Worm (Caenorhabditis elegans) whole organism, L1 larva: ENCODE results near the gene C36E8.4.

Experiments used
- C04F5.9 ChIP-seq: sonication (generic microtip); optimal IDR thresholded peaks from 2 replicates; lab custom pipeline; 2016; ENCODE audit warnings: missing genetic modification characterization, missing compliant biosample characterization
- C16A3.4 ChIP-seq: fragments of 150-350 bp; optimal IDR thresholded peaks from 2 replicates; lab custom pipeline; 2014; ENCODE audit warnings: missing biosample characterization, missing genetic modification characterization
- F16B12.6 ChIP-seq: fragments of 150-350 bp; optimal IDR thresholded peaks from 2 replicates; lab custom pipeline; 2014; ENCODE audit warnings: missing biosample characterization, missing genetic modification characterization
- Y116A8C.19 ChIP-seq: sonication (generic microtip); optimal IDR thresholded peaks from 2 replicates; lab custom pipeline; 2016; ENCODE audit warnings: missing compliant biosample characterization, missing genetic modification characterization, borderline replicate concordance
- aha-1 ChIP-seq: fragments of 150-350 bp; optimal IDR thresholded peaks from 2 replicates; lab custom pipeline; 2014; ENCODE audit warnings: missing biosample characterization, missing genetic modification characterization
- alr-1 ChIP-seq: fragments of 200-800 bp; sonication (Bioruptor generic); optimal IDR thresholded peaks from 2 replicates; lab custom pipeline; 2018; ENCODE audit warnings: borderline replicate concordance, mild to moderate bottlenecking, missing genetic modification characterization, missing compliant biosample characterization
- blmp-1 ChIP-seq: fragments of 150-350 bp; optimal IDR thresholded peaks from 2 replicates; lab custom pipeline; 2014; ENCODE audit warnings: missing biosample characterization, missing genetic modification characterization
- ceh-8 ChIP-seq: fragments of 200-800 bp; sonication (Bioruptor generic); optimal IDR thresholded peaks from 2 replicates; lab custom pipeline; 2018; ENCODE audit warnings: mild to moderate bottlenecking, missing genetic modification characterization, moderate library complexity, missing compliant biosample characterization
- ceh-82 ChIP-seq, 3 experiments: fragments of 150-350 bp in 1 of 3; sonication (generic microtip) in 2 of 3; optimal IDR thresholded peaks; 2 replicates each; lab custom pipeline; 2014 to 2017; ENCODE audit warnings: missing biosample characterization in 3 of 3, missing genetic modification characterization in 3 of 3
- ceh-88 ChIP-seq: fragments of 200-800 bp; sonication (Bioruptor generic); IDR thresholded peaks from 2 replicates; pipeline ENCODE4 v1.3.6; 2022; ENCODE audit warnings: missing genetic modification characterization, missing compliant biosample characterization
- dpl-1 ChIP-seq, 3 experiments: fragments of 150-350 bp in 2 of 3; sonication (generic microtip) in 1 of 3; optimal IDR thresholded peaks; 2 replicates each; lab custom pipeline; 2014 to 2017; ENCODE audit warnings: missing biosample characterization in 3 of 3, missing genetic modification characterization in 3 of 3, missing genetic modification reagents in 3 of 3
- dsc-1 ChIP-seq: sonication (generic microtip); optimal IDR thresholded peaks from 2 replicates; lab custom pipeline; 2016; ENCODE audit warnings: mild to moderate bottlenecking, missing genetic modification characterization, missing compliant biosample characterization
- efl-1 ChIP-seq, 4 experiments: fragments of 150-350 bp; optimal IDR thresholded peaks in 3 of 4; peaks in 1 of 4; 1 replicate in 1 of 4; 2 replicates in 3 of 4; lab custom pipeline; 2014; ENCODE audit warnings: missing biosample characterization in 2 of 4, missing genetic modification characterization in 2 of 4, missing genetic modification reagents in 2 of 4
- efl-3 ChIP-seq: fragments of 200-800 bp; sonication (Bioruptor generic); optimal IDR thresholded peaks from 2 replicates; lab custom pipeline; 2018; ENCODE audit warnings: mild to moderate bottlenecking, missing genetic modification characterization, missing compliant biosample characterization
- egl-13 ChIP-seq: sonication (generic microtip); optimal IDR thresholded peaks from 2 replicates; lab custom pipeline; 2016; ENCODE audit warnings: missing genotype, missing genetic modification reagents, missing genetic modification characterization, missing compliant biosample characterization
- fkh-4 ChIP-seq: sonication (generic microtip); optimal IDR thresholded peaks from 2 replicates; lab custom pipeline; 2016; ENCODE audit warnings: missing compliant biosample characterization, missing genetic modification characterization, borderline replicate concordance
- fos-1 ChIP-seq: fragments of 150-350 bp; optimal IDR thresholded peaks from 2 replicates; lab custom pipeline; 2014; ENCODE audit warnings: missing biosample characterization, missing genetic modification characterization
- grh-1 ChIP-seq: fragments of 200-800 bp; sonication (Bioruptor generic); IDR thresholded peaks from 2 replicates; pipeline ENCODE4 v1.3.6; 2022; ENCODE audit warnings: missing genetic modification reagents, missing genetic modification characterization, missing compliant biosample characterization
- hlh-17 ChIP-seq: fragments of 200-800 bp; sonication (Bioruptor generic); optimal IDR thresholded peaks from 2 replicates; lab custom pipeline; 2018; ENCODE audit warnings: missing genetic modification characterization, mild to moderate bottlenecking, missing compliant biosample characterization, moderate library complexity, borderline replicate concordance
- isw-1 ChIP-seq: fragments of 200-800 bp; sonication (Bioruptor generic); IDR thresholded peaks from 2 replicates; pipeline ENCODE4 v1.3.6; 2022; ENCODE audit warnings: missing genetic modification characterization, missing compliant biosample characterization
- lin-13 ChIP-seq: fragments of 150-350 bp; optimal IDR thresholded peaks from 2 replicates; lab custom pipeline; 2014; ENCODE audit warnings: missing biosample characterization, missing genetic modification reagents, missing genetic modification characterization
- lin-15B ChIP-seq: fragments of 150-350 bp; sonication (generic microtip); optimal IDR thresholded peaks from 3 replicates; lab custom pipeline; 2014; ENCODE audit warnings: missing biosample characterization, missing genetic modification characterization
- lsy-2 ChIP-seq, 2 experiments: fragments of 150-350 bp; optimal IDR thresholded peaks; 2 replicates each; lab custom pipeline; 2014; ENCODE audit warnings: missing biosample characterization in 2 of 2, missing genetic modification characterization in 2 of 2
- mep-1 ChIP-seq: fragments of 150-350 bp; optimal IDR thresholded peaks from 2 replicates; lab custom pipeline; 2014; ENCODE audit warnings: missing biosample characterization, missing genetic modification characterization
- nhr-11 ChIP-seq: fragments of 150-350 bp; optimal IDR thresholded peaks from 2 replicates; lab custom pipeline; 2014; ENCODE audit warnings: missing biosample characterization, missing genetic modification characterization
- nhr-20 ChIP-seq: sonication (generic microtip); optimal IDR thresholded peaks from 2 replicates; lab custom pipeline; 2016; ENCODE audit warnings: mild to moderate bottlenecking, missing genetic modification characterization, missing compliant biosample characterization
- nhr-237 ChIP-seq: fragments of 150-350 bp; optimal IDR thresholded peaks from 2 replicates; lab custom pipeline; 2014; ENCODE audit warnings: missing biosample characterization, missing genetic modification characterization
- nhr-47 ChIP-seq: sonication (generic microtip); optimal IDR thresholded peaks from 2 replicates; lab custom pipeline; 2016; ENCODE audit warnings: mild to moderate bottlenecking, missing genetic modification characterization, moderate library complexity, missing compliant biosample characterization
- nhr-71 ChIP-seq: sonication (generic microtip); optimal IDR thresholded peaks from 2 replicates; lab custom pipeline; 2016; ENCODE audit warnings: mild to moderate bottlenecking, missing genetic modification characterization, moderate library complexity, missing compliant biosample characterization
- nhr-84 ChIP-seq: sonication (generic microtip); optimal IDR thresholded peaks from 2 replicates; lab custom pipeline; 2017; ENCODE audit warnings: missing biosample characterization, missing genetic modification characterization
- pag-3 ChIP-seq: sonication (generic microtip); optimal IDR thresholded peaks from 2 replicates; lab custom pipeline; 2017; ENCODE audit warnings: missing genetic modification characterization, mild to moderate bottlenecking, missing compliant biosample characterization, antibody characterized with exemption, borderline replicate concordance; ENCODE audit not compliant: insufficient read depth
- pax-3 ChIP-seq: fragments of 200-800 bp; sonication (Bioruptor generic); optimal IDR thresholded peaks from 2 replicates; lab custom pipeline; 2018; ENCODE audit warnings: mild to moderate bottlenecking, missing genetic modification characterization, moderate library complexity, missing compliant biosample characterization
- pqm-1 ChIP-seq: sonication (generic microtip); optimal IDR thresholded peaks from 3 replicates; lab custom pipeline; 2017; ENCODE audit warnings: missing biosample characterization, missing genetic modification characterization
- rnt-1 ChIP-seq: sonication (generic microtip); optimal IDR thresholded peaks from 2 replicates; lab custom pipeline; 2016; ENCODE audit warnings: mild to moderate bottlenecking, missing genetic modification characterization, moderate library complexity, missing compliant biosample characterization
- skn-1 ChIP-seq: fragments of 150-350 bp; optimal IDR thresholded peaks from 2 replicates; lab custom pipeline; 2014; ENCODE audit warnings: missing biosample characterization, missing genetic modification characterization
- snpc-4 ChIP-seq: fragments of 150-350 bp; optimal IDR thresholded peaks from 2 replicates; lab custom pipeline; 2014; ENCODE audit warnings: missing biosample characterization, missing genetic modification characterization
- snu-23 ChIP-seq: sonication (generic microtip); optimal IDR thresholded peaks from 2 replicates; lab custom pipeline; 2016; ENCODE audit warnings: missing genetic modification characterization, missing compliant biosample characterization
- sox-4 ChIP-seq: sonication (generic microtip); optimal IDR thresholded peaks from 2 replicates; lab custom pipeline; 2016; ENCODE audit warnings: missing genetic modification characterization, missing compliant biosample characterization
- sptf-1 ChIP-seq: fragments of 150-350 bp; optimal IDR thresholded peaks from 2 replicates; lab custom pipeline; 2014; ENCODE audit warnings: missing biosample characterization, missing genetic modification characterization
- swsn-7 ChIP-seq: sonication (generic microtip); optimal IDR thresholded peaks from 2 replicates; lab custom pipeline; 2016; ENCODE audit warnings: missing genetic modification characterization, missing compliant biosample characterization
- tlp-1 ChIP-seq: fragments of 150-350 bp; optimal IDR thresholded peaks from 2 replicates; lab custom pipeline; 2014; ENCODE audit warnings: missing biosample characterization, missing genetic modification characterization
- unc-62 ChIP-seq: fragments of 150-350 bp; optimal IDR thresholded peaks from 2 replicates; lab custom pipeline; 2014; ENCODE audit warnings: missing biosample characterization, missing genetic modification reagents, missing genetic modification characterization
- unc-86 ChIP-seq: sonication (generic microtip); optimal IDR thresholded peaks from 2 replicates; lab custom pipeline; 2016; ENCODE audit warnings: missing genetic modification characterization, missing compliant biosample characterization
- xbp-1 ChIP-seq: sonication (generic microtip); optimal IDR thresholded peaks from 2 replicates; lab custom pipeline; 2016; ENCODE audit warnings: missing genetic modification characterization, missing compliant biosample characterization
- zag-1 ChIP-seq: fragments of 150-350 bp; optimal IDR thresholded peaks from 2 replicates; lab custom pipeline; 2014; ENCODE audit warnings: missing biosample characterization, missing genetic modification characterization
- zip-4 ChIP-seq: fragments of 200-800 bp; sonication (Bioruptor generic); optimal IDR thresholded peaks from 2 replicates; lab custom pipeline; 2018; ENCODE audit warnings: mild to moderate bottlenecking, missing genetic modification characterization, moderate library complexity, missing compliant biosample characterization

Gene C36E8.4

DNA sequence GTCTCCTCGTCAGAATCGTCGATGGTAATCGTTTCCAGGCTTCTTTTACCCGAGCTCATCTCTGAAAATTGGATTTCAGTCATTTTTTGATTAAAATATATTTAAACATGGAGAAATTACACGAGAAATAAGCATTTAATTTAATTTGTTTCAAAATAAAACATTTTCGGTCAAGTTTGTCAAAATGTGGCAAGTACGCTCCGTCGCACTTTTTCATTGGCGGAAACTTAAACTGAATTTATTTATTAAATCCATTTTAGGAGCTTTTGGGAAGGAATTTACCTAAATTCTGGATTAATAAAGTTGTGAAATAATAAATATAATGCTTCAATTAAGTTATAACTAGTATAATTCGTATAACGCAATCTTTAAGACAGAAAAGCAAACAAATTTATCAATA is 45.8 kb downstream of the C36E8.4 start, which contains the start of gene rcq-5 (continued):
- TF ChIP-seq swsn-7 (no peak), blmp-1 (tag; lab: Kevin White, UChicago) (no peak), efl-1 (optimal IDR thresholded peaks at IDR 0.05; lab: Kevin White, UChicago) (peak; percentile 14 to 90), efl-1 (GFP tag; optimal IDR thresholded peaks at IDR 0.05 in 1 of 2; lab: Kevin White, UChicago) (peak; percentile 89 to 99), pqm-1 (tag; lab: Kevin White, UChicago) (no peak), pax-3 (tag; lab: Kevin White, UChicago) (no peak), mep-1 (peak; percentile 43), tlp-1 (no peak), snpc-4 (no peak), nhr-20 (tag; lab: Kevin White, UChicago) (no peak), nhr-237 (tag; lab: Kevin White, UChicago) (no peak), ceh-8 (GFP tag; lab: Kevin White, UChicago) (no peak), C16A3.4 (tag; lab: Kevin White, UChicago) (peak; percentile 56), fos-1 (tag; lab: Kevin White, UChicago) (no peak), isw-1 (GFP tag; lab: Robert Waterston, UW) (no peak), sptf-1 (no peak), zip-4 (GFP tag; lab: Kevin White, UChicago) (no peak)

ce11 chrIII:4058643-4059042 is 46.5 kb downstream of the C36E8.4 start, which contains the start of gene his-69:
his-69 (minus strand) TSS chrIII:4058743.
- TF ChIP-seq unc-86 (tag; lab: Kevin White, UChicago) (no peak), pag-3 (tag; lab: Kevin White, UChicago) (no peak), Y116A8C.19 (tag; lab: Kevin White, UChicago) (no peak), lin-13 (GFP tag; lab: Kevin White, UChicago) (no peak), efl-3 (no peak), unc-62 (no peak), fkh-4 (tag; lab: Kevin White, UChicago) (no peak), ceh-82 (tag; optimal IDR thresholded peaks at IDR 0.05; lab: Kevin White, UChicago) (no peak), lin-15B (no peak), pqm-1 (tag; lab: Kevin White, UChicago) (no peak), alr-1 (no peak)

DNA sequence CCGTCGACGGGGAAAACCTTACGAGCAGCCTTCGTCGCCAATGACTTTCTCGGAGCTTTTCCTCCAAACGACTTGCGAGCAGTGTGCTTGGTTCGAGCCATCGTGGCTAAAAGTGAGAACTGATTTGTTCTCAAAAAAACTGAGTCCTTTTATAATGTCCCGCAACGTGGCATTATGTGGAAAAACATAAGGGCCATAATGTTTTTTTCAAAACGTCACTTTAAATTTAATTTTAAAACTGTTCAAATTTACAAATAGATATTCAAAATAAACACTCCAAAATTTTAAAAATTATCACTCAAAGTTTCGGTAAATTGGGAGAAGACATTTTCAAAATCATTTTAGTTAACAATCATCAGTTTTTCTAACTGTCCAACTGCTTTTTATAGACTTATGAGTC is 47.9 kb downstream of the C36E8.4 start, which contains the start of gene his-70:
TSS of gene his-70 (minus strand) at position 101 of the 400 bp plus-strand sequence.
- no peak for TF ChIP-seq unc-62
- TF ChIP-seq lsy-2 (tag; optimal IDR thresholded peaks at IDR 0.05; lab: Kevin White, UChicago) = no peak
- TF ChIP-seq nhr-11 (tag; lab: Kevin White, UChicago) = no peak
- TF ChIP-seq ceh-82 (tag; optimal IDR thresholded peaks at IDR 0.05; lab: Kevin White, UChicago) = no peak
- TF ChIP-seq ceh-88 (GFP tag; lab: Robert Waterston, UW) = no peak
- TF ChIP-seq efl-1 (optimal IDR thresholded peaks at IDR 0.05; lab: Kevin White, UChicago) = no peak
- TF ChIP-seq efl-1 (GFP tag; optimal IDR thresholded peaks at IDR 0.05 in 1 of 2; lab: Kevin White, UChicago) = no peak
- no peak for TF ChIP-seq snu-23 (GFP tag; lab: Kevin White, UChicago)
- TF ChIP-seq rnt-1 (tag; lab: Kevin White, UChicago) = no peak
- no peak for TF ChIP-seq zag-1 (tag; lab: Kevin White, UChicago)
- no peak for TF ChIP-seq hlh-17
- TF ChIP-seq sox-4 (tag; lab: Kevin White, UChicago) = no peak
- no peak for TF ChIP-seq nhr-84 (tag; lab: Kevin White, UChicago)
- no peak for TF ChIP-seq pax-3 (tag; lab: Kevin White, UChicago)

- TF ChIP-seq C04F5.9 (tag; lab: Kevin White, UChicago) = no peak
- peak; percentile 49 for TF ChIP-seq nhr-71 (tag; lab: Kevin White, UChicago)
- peak; percentile 26 for TF ChIP-seq xbp-1 (tag; lab: Kevin White, UChicago)
- TF ChIP-seq isw-1 (GFP tag; lab: Robert Waterston, UW) = peak; percentile 43
- no peak for TF ChIP-seq fos-1 (tag; lab: Kevin White, UChicago)
- TF ChIP-seq ceh-82 (tag; optimal IDR thresholded peaks at IDR 0.05; lab: Kevin White, UChicago) = peak in 2 of 3 experiments; percentile 32 to 87
- TF ChIP-seq tlp-1 = no peak
- no peak for TF ChIP-seq ceh-88 (GFP tag; lab: Robert Waterston, UW)
- TF ChIP-seq zag-1 (tag; lab: Kevin White, UChicago) = no peak
- no peak for TF ChIP-seq nhr-11 (tag; lab: Kevin White, UChicago)
- TF ChIP-seq grh-1 (GFP tag; lab: Robert Waterston, UW) = no peak
- TF ChIP-seq egl-13 = peak; percentile 14
- no peak for TF ChIP-seq rnt-1 (tag; lab: Kevin White, UChicago)
- no peak for TF ChIP-seq skn-1 (tag; lab: Kevin White, UChicago)
- TF ChIP-seq aha-1 (tag; lab: Kevin White, UChicago) = no peak
- TF ChIP-seq F16B12.6 (tag; lab: Kevin White, UChicago) = peak; percentile 15
- TF ChIP-seq nhr-47 (tag; lab: Kevin White, UChicago) = peak; percentile 40
- TF ChIP-seq zip-4 (GFP tag; lab: Kevin White, UChicago) = no peak
- TF ChIP-seq swsn-7 = peak; percentile 58
- TF ChIP-seq unc-86 (tag; lab: Kevin White, UChicago) = peak; percentile 67
- peak in 1 of 3 experiments; percentile 39 for TF ChIP-seq dpl-1 (GFP tag; optimal IDR thresholded peaks at IDR 0.05; lab: Kevin White, UChicago)
- TF ChIP-seq dsc-1 (tag; lab: Kevin White, UChicago) = peak; percentile 11
Measured at ce11 chrIII:4063724-4064123, 51.6 kb downstream of the C36E8.4 start.
